Fruit fly (Drosophila melanogaster) S2 (cell line): ENCODE results near the gene Tsf1.

ENCODE experiments used
- CG8478 ChIP-seq: fragments of >200 bp; optimal IDR thresholded peaks from 2 replicates; lab custom pipeline; 2018
- CTCF ChIP-seq, 2 experiments: fragments of >200 bp; optimal IDR thresholded peaks; 2 replicates each; lab custom pipeline; 2018

- TF ChIP-seq CTCF (optimal IDR thresholded peaks at IDR 0.05; lab: Kevin White, UChicago) (no peak), CG8478 (lab: Kevin White, UChicago) (no peak)
Measured at dm6 chrX:18374421-18374935, 12.4 kb upstream of the Tsf1 start.
